Fruit fly (Drosophila melanogaster): ENCODE results near the gene CG13114.

DNA sequence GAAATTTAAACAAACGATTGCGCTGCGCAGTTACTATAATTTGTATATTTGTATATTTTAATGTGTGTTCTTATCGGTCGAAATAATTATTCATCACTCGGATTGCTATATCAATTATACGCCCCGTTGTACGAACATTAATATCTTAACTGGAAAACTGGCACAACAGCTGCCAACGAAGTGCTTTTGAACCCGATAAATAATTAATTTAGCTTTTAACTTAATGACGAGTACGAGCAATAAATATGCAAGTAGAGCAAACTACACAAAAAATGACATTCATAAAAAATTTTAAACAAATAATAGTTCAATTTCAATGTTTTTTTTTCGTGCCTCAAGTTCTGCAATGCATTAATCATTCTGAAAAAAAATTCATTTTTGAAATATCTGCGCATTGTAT, 45.2 kb upstream of the CG13114 start:
- TF ChIP-seq usp (GFP tag; optimal IDR thresholded peaks at IDR 0.05) (no peak), OdsH (GFP tag; optimal IDR thresholded peaks at IDR 0.05) (no peak), HLH106 (tag; optimal IDR thresholded peaks at IDR 0.05) (no peak), pan (optimal IDR thresholded peaks at IDR 0.05) (no peak), Sp1 (GFP tag; optimal IDR thresholded peaks at IDR 0.05) (no peak)
